Fruit fly (Drosophila melanogaster): ENCODE measurements around the gene Uros2.

The Uros2 gene

dm6 chr3R:15792427-15792826 lies 4.1 kb downstream of the Uros2 start, which contains the start of gene Acyp2 (continued):
- TF ChIP-seq stwl (tag; optimal IDR thresholded peaks at IDR 0.05) (peak; percentile 79), CG7271 (tag; optimal IDR thresholded peaks at IDR 0.05) (no peak), CG18262 (tag; optimal IDR thresholded peaks at IDR 0.05) (no peak), zfh1 (GFP tag; IDR thresholded peaks at IDR 0.05) (0 out of 3 replicates have a peak, but pooled peaks have one; percentile 21), CG11398 (GFP tag; optimal IDR thresholded peaks at IDR 0.05) (no peak), Oaz (GFP tag; IDR thresholded peaks at IDR 0.05) (no peak), ftz-f1 (GFP tag; optimal IDR thresholded peaks at IDR 0.05) (no peak), E2f2 (GFP tag; IDR thresholded peaks at IDR 0.05) (peak; percentile 66), gcm2 (GFP tag; optimal IDR thresholded peaks at IDR 0.05) (no peak), CG2678 (tag; optimal IDR thresholded peaks at IDR 0.05) (no peak), seq (GFP tag; IDR thresholded peaks at IDR 0.05) (no peak), HLH54F (GFP tag; optimal IDR thresholded peaks at IDR 0.05) (peak; percentile 26), BEAF-32 (GFP tag; optimal IDR thresholded peaks at IDR 0.05) (peak; percentile 71), CG14014 (GFP tag; IDR thresholded peaks at IDR 0.05) (no peak), lola (GFP tag; optimal IDR thresholded peaks at IDR 0.05) (no peak), CG3838 (GFP tag; optimal IDR thresholded peaks at IDR 0.05) (no peak), pzg (GFP tag; optimal IDR thresholded peaks at IDR 0.05) (peak; percentile 91), sd (tag; optimal IDR thresholded peaks at IDR 0.05) (no peak), schlank (tag; optimal IDR thresholded peaks at IDR 0.05) (no peak), Gsc (GFP tag; IDR thresholded peaks at IDR 0.05) (no peak), kni (GFP tag; optimal IDR thresholded peaks at IDR 0.05) (peak; percentile 9), CG10462 (GFP tag; optimal IDR thresholded peaks at IDR 0.05) (peak; percentile 68), CG7556 (GFP tag; optimal IDR thresholded peaks at IDR 0.05) (no peak), ara (GFP tag; IDR thresholded peaks at IDR 0.05) (no peak), gcm (GFP tag; optimal IDR thresholded peaks at IDR 0.05) (no peak), CG31365 (tag; optimal IDR thresholded peaks at IDR 0.05) (no peak), CG6683 (GFP tag; optimal IDR thresholded peaks at IDR 0.05) (no peak), Usf (GFP tag; optimal IDR thresholded peaks at IDR 0.05) (no peak), mirr (GFP tag; optimal IDR thresholded peaks at IDR 0.05) (no peak), pan (optimal IDR thresholded peaks at IDR 0.05) (no peak), pan (GFP tag; optimal IDR thresholded peaks at IDR 0.05 in 1 of 2, IDR thresholded peaks at IDR 0.05 in 1 of 2) (peak in 1 of 2 experiments; percentile 51), pnt (GFP tag; optimal IDR thresholded peaks at IDR 0.05) (no peak), Dad (GFP tag; optimal IDR thresholded peaks at IDR 0.05) (no peak), run (tag; optimal IDR thresholded peaks at IDR 0.05) (no peak), ase (GFP tag; IDR thresholded peaks at IDR 0.05) (no peak), Vsx1 (GFP tag; optimal IDR thresholded peaks at IDR 0.05) (no peak), dan (GFP tag; IDR thresholded peaks at IDR 0.05) (no peak), CG8765 (GFP tag; IDR thresholded peaks at IDR 0.05) (0 out of 2 replicates have a peak, but pooled peaks have one; percentile 26), chm (GFP tag; IDR thresholded peaks at IDR 0.05) (no peak), Hr78 (GFP tag; optimal IDR thresholded peaks at IDR 0.05) (no peak), eve (GFP tag; optimal IDR thresholded peaks at IDR 0.05) (no peak), CG3995 (GFP tag; optimal IDR thresholded peaks at IDR 0.05) (no peak), CG31441 (GFP tag; IDR thresholded peaks at IDR 0.05) (no peak), zen (tag; optimal IDR thresholded peaks at IDR 0.05) (no peak), sim (GFP tag; IDR thresholded peaks at IDR 0.05) (no peak), p53 (GFP tag; optimal IDR thresholded peaks at IDR 0.05) (no peak), Eip74EF (GFP tag; optimal IDR thresholded peaks at IDR 0.05) (no peak), sisA (GFP tag; IDR thresholded peaks at IDR 0.05) (peak; percentile 42; the same call in 1 of the 2 replicates), Xrp1 (GFP tag; IDR thresholded peaks at IDR 0.05) (no peak), chif (GFP tag; optimal IDR thresholded peaks at IDR 0.05) (peak in 1 of 2 experiments; percentile 3), CG4404 (GFP tag; IDR thresholded peaks at IDR 0.05) (no peak), Jarid2 (GFP tag; optimal IDR thresholded peaks at IDR 0.05) (no peak)

All from whole organism, embryonic.